Fruit fly (Drosophila melanogaster) whole organism, adult: ENCODE results near the gene CG32374.

Experiments used
- CG33017 ChIP-seq: fragments of 200-800 bp; sonication (Bioruptor generic); optimal IDR thresholded peaks from 2 replicates; lab custom pipeline; 2018; ENCODE audit warnings: missing biosample characterization, mild to moderate bottlenecking, missing genetic modification characterization, moderate library complexity
- Clk ChIP-seq: fragments of 200-800 bp; sonication (Bioruptor generic); optimal IDR thresholded peaks from 2 replicates; lab custom pipeline; 2017; ENCODE audit warnings: missing biosample characterization, missing genetic modification characterization
- Crg-1 ChIP-seq: fragments of 200-800 bp; sonication (Bioruptor generic); optimal IDR thresholded peaks from 2 replicates; lab custom pipeline; 2016; ENCODE audit warnings: missing biosample characterization, missing genetic modification characterization
- Hr96 ChIP-seq: fragments of 200-800 bp; sonication (Bioruptor generic); optimal IDR thresholded peaks from 2 replicates; lab custom pipeline; 2016; ENCODE audit warnings: missing biosample characterization, missing genetic modification characterization
- bab1 ChIP-seq: fragments of 200-800 bp; sonication (Bioruptor generic); optimal IDR thresholded peaks from 3 replicates; lab custom pipeline; 2019; ENCODE audit warnings: missing biosample characterization, mild to moderate bottlenecking, missing genetic modification characterization, moderate library complexity
- cnc ChIP-seq, 2 experiments: fragments of >200 bp; optimal IDR thresholded peaks; 2 replicates each; lab custom pipeline; 2017
- kay ChIP-seq: fragments of 200-800 bp; sonication (Bioruptor generic); peaks from one replicate; lab custom pipeline; 2016; ENCODE audit warnings: missing biosample characterization, missing genetic modification characterization, borderline replicate concordance
- ovo ChIP-seq: fragments of 200-800 bp; sonication (Bioruptor generic); optimal IDR thresholded peaks from 2 replicates; lab custom pipeline; 2016; ENCODE audit warnings: missing biosample characterization, missing genetic modification characterization
- pad ChIP-seq: fragments of 200-800 bp; sonication (Bioruptor generic); optimal IDR thresholded peaks from 3 replicates; lab custom pipeline; 2017; ENCODE audit warnings: missing biosample characterization, missing genetic modification characterization, mild to moderate bottlenecking, moderate library complexity, missing genetic modification reagents

- TF ChIP-seq kay (GFP tag; lab: Kevin White, UChicago) (no peak), bab1 (GFP tag; lab: Kevin White, UChicago) (no peak), ovo (no peak), CG33017 (tag; lab: Kevin White, UChicago) (no peak), cnc (optimal IDR thresholded peaks at IDR 0.05; lab: Kevin White, UChicago) (no peak), Hr96 (GFP tag; lab: Kevin White, UChicago) (no peak), Crg-1 (no peak), Clk (no peak), pad (no peak)
Observed at dm6 chr3L:7491564-7491963, 49.4 kb downstream of the CG32374 start, which contains the start of gene Cyp316a1.
